Worm (Caenorhabditis elegans) whole organism, midembryonic: Measurements from ENCODE around the gene F08F8.11.

Experiments used
- T22C8.4 ChIP-seq: fragments of 200-800 bp; sonication (Bioruptor generic); IDR thresholded peaks from 2 replicates; pipeline ENCODE4 v1.3.6; 2022; ENCODE audit warnings: missing genetic modification characterization, missing compliant biosample characterization
- cog-1 ChIP-seq: sonication (generic microtip); optimal IDR thresholded peaks from 2 replicates; lab custom pipeline; 2016; ENCODE audit warnings: missing genetic modification characterization, missing compliant biosample characterization
- flt-1 ChIP-seq: fragments of 200-800 bp; sonication (Bioruptor generic); IDR thresholded peaks from 2 replicates; pipeline ENCODE4 v1.3.6; 2022; ENCODE audit warnings: missing genetic modification characterization, missing compliant biosample characterization
- klf-2 ChIP-seq: fragments of 200-800 bp; sonication (Bioruptor generic); conservative IDR thresholded peaks from 2 replicates; pipeline ENCODE4 v1.3.6; 2022; ENCODE audit warnings: missing genetic modification reagents, missing genetic modification characterization, missing compliant biosample characterization
- med-1 ChIP-seq: sonication (generic microtip); optimal IDR thresholded peaks from 2 replicates; lab custom pipeline; 2017; ENCODE audit warnings: missing genetic modification characterization, mild to moderate bottlenecking, missing compliant biosample characterization, antibody characterized with exemption, missing genetic modification reagents; ENCODE audit not compliant: insufficient read depth
- ref-1 ChIP-seq: fragments of 200-800 bp; sonication (Bioruptor generic); conservative IDR thresholded peaks from 2 replicates; pipeline ENCODE4 v1.3.6; 2022; ENCODE audit warnings: missing genetic modification reagents, missing genetic modification characterization, missing compliant biosample characterization
- tab-1 ChIP-seq: fragments of 200-800 bp; sonication (Bioruptor generic); IDR thresholded peaks from 2 replicates; pipeline ENCODE4 v1.3.6; 2022; ENCODE audit warnings: missing genetic modification characterization, missing compliant biosample characterization
- ztf-23 ChIP-seq: fragments of 200-800 bp; sonication (Bioruptor generic); IDR thresholded peaks from 2 replicates; pipeline ENCODE4 v1.3.6; 2022; ENCODE audit warnings: missing genetic modification reagents, missing genetic modification characterization, missing compliant biosample characterization
- ztf-29 ChIP-seq: fragments of 200-800 bp; sonication (Bioruptor generic); IDR thresholded peaks from 2 replicates; pipeline ENCODE4 v1.3.6; 2022; ENCODE audit warnings: missing genetic modification reagents, missing genetic modification characterization, missing compliant biosample characterization

F08F8.11 gene

DNA sequence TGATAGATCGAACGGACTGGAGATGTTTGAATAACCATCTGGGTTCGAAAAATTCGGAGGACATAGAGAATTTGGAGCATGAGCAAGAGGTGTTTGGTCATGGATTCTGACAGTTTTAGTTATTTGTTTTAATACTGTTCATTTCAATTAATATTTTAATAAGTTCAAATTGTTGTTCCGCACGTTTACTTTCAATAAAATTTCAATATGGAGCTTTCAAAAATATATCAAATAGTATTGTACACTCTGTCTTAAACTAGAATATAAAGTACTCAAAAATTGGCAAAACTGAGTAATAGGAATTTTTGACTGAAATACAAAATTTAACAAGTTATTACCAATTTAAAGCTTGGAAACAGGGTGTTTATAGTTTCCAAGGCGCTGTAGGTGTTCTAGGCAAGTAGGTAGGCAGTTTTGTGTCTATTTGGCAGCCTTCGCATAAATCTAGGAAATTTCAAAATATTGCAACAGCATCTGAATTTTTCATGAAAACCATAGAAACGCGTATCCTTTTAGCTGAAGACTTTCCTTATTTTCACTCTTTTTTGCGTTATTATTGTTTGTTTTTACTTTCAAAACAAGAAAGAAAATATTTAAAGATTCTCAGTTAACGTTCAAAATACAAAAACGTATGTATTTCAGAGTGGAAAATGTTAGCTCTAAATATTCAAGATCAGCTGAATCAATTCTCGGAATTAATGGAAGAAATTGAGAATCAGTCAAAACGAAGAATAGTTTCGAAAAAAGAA is 1.5 kb downstream of the F08F8.11 start, which contains the start of the genes T20B12.5 and T20B12.4:
Gene T20B12.5 (minus strand): TSS at position 101 of the 749 bp plus-strand sequence.
Gene T20B12.4 (plus strand): TSS at position 699 of the 749 bp plus-strand sequence.
- TF ChIP-seq flt-1 (GFP tag; lab: Robert Waterston, UW) (no peak), ztf-29 (GFP tag; lab: Robert Waterston, UW) (no peak), T22C8.4 (GFP tag; lab: Robert Waterston, UW) (no peak), cog-1 (tag; lab: Kevin White, UChicago) (no peak), ztf-23 (GFP tag; lab: Robert Waterston, UW) (no peak), tab-1 (GFP tag; lab: Robert Waterston, UW) (no peak), klf-2 (GFP tag; lab: Robert Waterston, UW) (no peak), ref-1 (GFP tag; lab: Robert Waterston, UW) (no peak), med-1 (no peak)

- TF ChIP-seq ref-1 (GFP tag; lab: Robert Waterston, UW): no peak
- no peak for TF ChIP-seq ztf-23 (GFP tag; lab: Robert Waterston, UW)
- TF ChIP-seq cog-1 (tag; lab: Kevin White, UChicago): no peak
- no peak for TF ChIP-seq klf-2 (GFP tag; lab: Robert Waterston, UW)
- no peak for TF ChIP-seq flt-1 (GFP tag; lab: Robert Waterston, UW)
- no peak for TF ChIP-seq ztf-29 (GFP tag; lab: Robert Waterston, UW)
- TF ChIP-seq med-1: no peak
- TF ChIP-seq T22C8.4 (GFP tag; lab: Robert Waterston, UW): no peak
- no peak for TF ChIP-seq tab-1 (GFP tag; lab: Robert Waterston, UW)
These were observed 3.8 kb downstream of the F08F8.11 start for ce11 chrIII:7369394-7370024.

ce11 chrIII:7370569-7370968 is 4.9 kb downstream of the F08F8.11 start:
- TF ChIP-seq ztf-23 (GFP tag; lab: Robert Waterston, UW): no peak
- no peak for TF ChIP-seq T22C8.4 (GFP tag; lab: Robert Waterston, UW)
- TF ChIP-seq tab-1 (GFP tag; lab: Robert Waterston, UW): no peak
- TF ChIP-seq ztf-29 (GFP tag; lab: Robert Waterston, UW): no peak
- TF ChIP-seq med-1: no peak
- TF ChIP-seq cog-1 (tag; lab: Kevin White, UChicago): no peak
- TF ChIP-seq flt-1 (GFP tag; lab: Robert Waterston, UW): no peak
- TF ChIP-seq ref-1 (GFP tag; lab: Robert Waterston, UW): no peak
- TF ChIP-seq klf-2 (GFP tag; lab: Robert Waterston, UW): no peak

- TF ChIP-seq klf-2 (GFP tag; lab: Robert Waterston, UW): no peak
- no peak for TF ChIP-seq med-1
- TF ChIP-seq ztf-29 (GFP tag; lab: Robert Waterston, UW): no peak
These were observed 8.2 kb downstream of the F08F8.11 start for ce11 chrIII:7373802-7374435.

- no peak for TF ChIP-seq cog-1 (tag; lab: Kevin White, UChicago)
- no peak for TF ChIP-seq med-1
- no peak for TF ChIP-seq flt-1 (GFP tag; lab: Robert Waterston, UW)
These were observed 9.1 kb downstream of the F08F8.11 start, which contains the start of gene mml-1 for ce11 chrIII:7374681-7375271. TSS of gene mml-1 (minus strand) at chrIII:7374731.

ce11 chrIII:7375434-7375833 is 9.7 kb downstream of the F08F8.11 start:
- TF ChIP-seq ztf-23 (GFP tag; lab: Robert Waterston, UW): no peak

- TF ChIP-seq flt-1 (GFP tag; lab: Robert Waterston, UW) (0 out of 2 replicates have a peak, but pooled peaks have one; percentile 25), med-1 (no peak)
These were observed 10.6 kb downstream of the F08F8.11 start for ce11 chrIII:7376143-7376802.

DNA sequence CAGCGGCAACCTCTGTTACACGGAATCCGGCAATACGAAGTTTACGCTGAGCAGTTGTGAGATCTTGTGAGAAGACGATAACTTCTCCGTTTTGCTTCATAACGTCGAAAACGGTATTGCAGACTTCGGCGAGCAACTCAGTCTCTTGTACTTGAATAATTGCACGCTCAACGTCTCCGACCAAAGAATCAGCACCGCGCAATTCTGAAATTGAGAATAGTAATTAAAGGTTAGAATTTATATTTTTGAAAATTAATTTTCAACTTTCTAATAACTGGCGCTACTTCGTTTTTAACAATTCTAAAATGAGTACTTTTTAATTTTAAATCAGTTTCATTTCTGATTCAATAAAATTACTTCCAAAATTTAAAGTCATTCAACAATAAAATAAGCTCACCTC is 12.8 kb downstream of the F08F8.11 start:
- TF ChIP-seq flt-1 (GFP tag; lab: Robert Waterston, UW) (no peak), klf-2 (GFP tag; lab: Robert Waterston, UW) (no peak), med-1 (no peak), tab-1 (GFP tag; lab: Robert Waterston, UW) (no peak), ref-1 (GFP tag; lab: Robert Waterston, UW) (no peak), ztf-23 (GFP tag; lab: Robert Waterston, UW) (no peak), T22C8.4 (GFP tag; lab: Robert Waterston, UW) (no peak), ztf-29 (GFP tag; lab: Robert Waterston, UW) (no peak), cog-1 (tag; lab: Kevin White, UChicago) (no peak)

ce11 chrIII:7378945-7379344 is 13.2 kb downstream of the F08F8.11 start, which contains the start of gene T20B12.7:
TSS of gene T20B12.7 (minus strand) at chrIII:7379045.
- no peak for TF ChIP-seq tab-1 (GFP tag; lab: Robert Waterston, UW)
- TF ChIP-seq klf-2 (GFP tag; lab: Robert Waterston, UW): no peak
- TF ChIP-seq ztf-29 (GFP tag; lab: Robert Waterston, UW): no peak
- no peak for TF ChIP-seq ztf-23 (GFP tag; lab: Robert Waterston, UW)
- no peak for TF ChIP-seq cog-1 (tag; lab: Kevin White, UChicago)
- no peak for TF ChIP-seq T22C8.4 (GFP tag; lab: Robert Waterston, UW)
- no peak for TF ChIP-seq flt-1 (GFP tag; lab: Robert Waterston, UW)
- TF ChIP-seq med-1: no peak
- no peak for TF ChIP-seq ref-1 (GFP tag; lab: Robert Waterston, UW)
